Worm (Caenorhabditis elegans) whole organism, early embryonic: Measurements from ENCODE around the gene F44G3.7.

Experiments used
- F13C5.2 ChIP-seq: sonication (generic microtip); optimal IDR thresholded peaks from 2 replicates; lab custom pipeline; 2017; ENCODE audit warnings: mild to moderate bottlenecking, missing genetic modification characterization, inconsistent platforms, missing compliant biosample characterization
- aly-1 ChIP-seq: sonication (generic microtip); optimal IDR thresholded peaks from 2 replicates; lab custom pipeline; 2016; ENCODE audit warnings: missing genetic modification characterization, missing compliant biosample characterization
- ama-1 ChIP-seq: fragments of 150-350 bp; optimal IDR thresholded peaks from 2 replicates; lab custom pipeline; 2014
- flt-1 ChIP-seq: fragments of 200-800 bp; sonication (Bioruptor generic); IDR thresholded peaks from 2 replicates; pipeline ENCODE4 v1.3.6; 2022; ENCODE audit warnings: missing genetic modification characterization, missing compliant biosample characterization
- hnd-1 ChIP-seq: sonication (generic microtip); optimal IDR thresholded peaks from 2 replicates; lab custom pipeline; 2016; ENCODE audit warnings: missing genetic modification characterization, missing compliant biosample characterization
- scrt-1 ChIP-seq: fragments of 200-800 bp; sonication (Bioruptor generic); IDR thresholded peaks from 2 replicates; pipeline ENCODE4 v1.3.6; 2022; ENCODE audit warnings: missing genetic modification characterization, missing compliant biosample characterization
- sea-1 ChIP-seq: fragments of 200-800 bp; sonication (Bioruptor generic); conservative IDR thresholded peaks from 2 replicates; pipeline ENCODE4 v1.3.6; 2022; ENCODE audit warnings: missing genetic modification characterization, missing compliant biosample characterization
- tbx-11 ChIP-seq: fragments of 200-800 bp; sonication (Bioruptor generic); IDR thresholded peaks from 2 replicates; pipeline ENCODE4 v1.3.6; 2022; ENCODE audit warnings: missing genetic modification characterization, missing compliant biosample characterization
- tbx-37 ChIP-seq: fragments of 200-800 bp; sonication (Bioruptor generic); conservative IDR thresholded peaks from 2 replicates; pipeline ENCODE4 v1.3.6; 2022; ENCODE audit warnings: missing genetic modification reagents, missing genetic modification characterization, missing compliant biosample characterization
- tra-4 ChIP-seq: sonication (generic microtip); optimal IDR thresholded peaks from 2 replicates; lab custom pipeline; 2017; ENCODE audit warnings: missing genetic modification characterization, missing compliant biosample characterization

DNA sequence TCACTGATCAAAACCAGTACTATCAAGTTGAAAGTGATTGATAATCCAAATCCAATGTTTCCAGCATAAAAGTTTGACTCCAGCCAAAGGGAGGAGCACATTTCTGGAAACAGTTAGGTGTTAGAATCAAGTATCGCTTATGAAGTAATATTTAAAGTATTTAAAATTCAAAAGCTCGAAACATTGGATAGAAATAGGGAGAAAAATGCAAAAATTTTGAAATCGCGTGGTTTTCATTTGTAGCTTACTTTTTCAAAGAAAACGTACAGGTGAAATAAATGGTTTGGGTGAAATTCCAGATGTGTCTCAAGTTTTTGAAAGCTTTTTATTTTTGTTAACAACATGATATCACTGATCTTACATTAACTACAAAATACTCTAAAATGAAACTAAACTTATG, 32.1 kb upstream of the F44G3.7 start, which contains the start of gene str-111:
- TF ChIP-seq tbx-37 (GFP tag; lab: Robert Waterston, UW) (no peak), aly-1 (tag; lab: Kevin White, UChicago) (no peak), flt-1 (no peak), ama-1 (lab: Kevin White, UChicago) (no peak), scrt-1 (GFP tag; lab: Robert Waterston, UW) (no peak), F13C5.2 (tag; lab: Kevin White, UChicago) (no peak), sea-1 (GFP tag; lab: Robert Waterston, UW) (no peak), tbx-11 (GFP tag; lab: Robert Waterston, UW) (no peak), hnd-1 (no peak), tra-4 (tag; lab: Kevin White, UChicago) (no peak)
